Worm (Caenorhabditis elegans) whole organism, young adult: ENCODE data around the gene R11G10.4.

Experiments used
- B0261.1 ChIP-seq: sonication (generic microtip); optimal IDR thresholded peaks from 2 replicates; lab custom pipeline; 2016; ENCODE audit warnings: mild to moderate bottlenecking, missing genetic modification characterization, moderate library complexity, missing compliant biosample characterization
- F23B12.7 ChIP-seq: sonication (generic microtip); optimal IDR thresholded peaks from 2 replicates; lab custom pipeline; 2017; ENCODE audit warnings: missing genetic modification characterization, mild to moderate bottlenecking, missing compliant biosample characterization, antibody characterized with exemption, moderate library complexity; ENCODE audit not compliant: insufficient read depth
- F37B4.10 ChIP-seq: fragments of 200-800 bp; sonication (Bioruptor generic); IDR thresholded peaks from 2 replicates; pipeline ENCODE4 v1.3.6; 2022; ENCODE audit warnings: missing genetic modification characterization, missing compliant biosample characterization
- F49E8.2 ChIP-seq: sonication (generic microtip); optimal IDR thresholded peaks from 3 replicates; lab custom pipeline; 2017; ENCODE audit warnings: missing genetic modification characterization, mild to moderate bottlenecking, missing compliant biosample characterization, antibody characterized with exemption, moderate library complexity; ENCODE audit not compliant: insufficient read depth
- K12H6.12 ChIP-seq: fragments of 200-800 bp; sonication (Bioruptor generic); optimal IDR thresholded peaks from 2 replicates; lab custom pipeline; 2018; ENCODE audit warnings: mild to moderate bottlenecking, missing genetic modification characterization, missing compliant biosample characterization
- Y53F4B.3 ChIP-seq: fragments of 200-800 bp; sonication (Bioruptor generic); IDR thresholded peaks from 2 replicates; pipeline ENCODE4 v1.3.6; 2022; ENCODE audit warnings: missing genetic modification reagents, missing genetic modification characterization, missing compliant biosample characterization
- ama-1 ChIP-seq, 3 experiments: fragments of 150-350 bp in 1 of 3; sonication (generic microtip) in 2 of 3; optimal IDR thresholded peaks; 2 replicates each; lab custom pipeline; 2014 to 2018; ENCODE audit warnings: missing biosample characterization in 2 of 3, missing genetic modification characterization in 2 of 3, missing genetic modification reagents in 2 of 3
- aptf-2 ChIP-seq: fragments of 200-800 bp; sonication (Bioruptor generic); conservative IDR thresholded peaks from 2 replicates; pipeline ENCODE4 v1.3.6; 2022; ENCODE audit warnings: missing genetic modification reagents, missing genetic modification characterization, missing compliant biosample characterization
- aptf-3 ChIP-seq: fragments of 200-800 bp; sonication (Bioruptor generic); IDR thresholded peaks from 2 replicates; pipeline ENCODE4 v1.3.6; 2022; ENCODE audit warnings: missing genetic modification characterization, missing compliant biosample characterization
- attf-3 ChIP-seq: fragments of 200-800 bp; sonication (Bioruptor generic); conservative IDR thresholded peaks from 2 replicates; pipeline ENCODE4 v1.3.6; 2022; ENCODE audit warnings: missing genetic modification reagents, missing genetic modification characterization, missing compliant biosample characterization
- attf-5 ChIP-seq: fragments of 200-800 bp; sonication (Bioruptor generic); optimal IDR thresholded peaks from 2 replicates; lab custom pipeline; 2018; ENCODE audit warnings: mild to moderate bottlenecking, missing genetic modification characterization, missing compliant biosample characterization
- attf-6 ChIP-seq: fragments of 200-800 bp; sonication (Bioruptor generic); IDR thresholded peaks from 2 replicates; pipeline ENCODE4 v1.3.6; 2022; ENCODE audit warnings: missing genetic modification reagents, missing genetic modification characterization, missing compliant biosample characterization
- ccch-3 ChIP-seq: fragments of 200-800 bp; sonication (Bioruptor generic); optimal IDR thresholded peaks from 2 replicates; lab custom pipeline; 2018; ENCODE audit warnings: mild to moderate bottlenecking, missing genetic modification characterization, missing compliant biosample characterization
- cebp-1 ChIP-seq, 2 experiments: fragments of 200-800 bp in 1 of 2; sonication (Bioruptor generic) in 1 of 2; sonication (generic microtip) in 1 of 2; IDR thresholded peaks in 1 of 2; optimal IDR thresholded peaks in 1 of 2; 2 replicates each; pipeline versions ENCODE4 v1.3.6 to Lab custom; 2017 to 2022; ENCODE audit warnings: missing compliant biosample characterization in 2 of 2, missing genetic modification characterization in 2 of 2, mild to moderate bottlenecking in 1 of 2, missing genetic modification reagents in 1 of 2, moderate library complexity in 1 of 2
- die-1 ChIP-seq: sonication (generic microtip); optimal IDR thresholded peaks from 2 replicates; lab custom pipeline; 2016; ENCODE audit warnings: missing genotype, mild to moderate bottlenecking, missing genetic modification characterization, missing compliant biosample characterization
- dox-1 ChIP-seq: fragments of 200-800 bp; sonication (Bioruptor generic); IDR thresholded peaks from 2 replicates; pipeline ENCODE4 v1.3.6; 2022; ENCODE audit warnings: missing genetic modification reagents, missing genetic modification characterization, missing compliant biosample characterization
- dpff-1 ChIP-seq: sonication (generic microtip); optimal IDR thresholded peaks from 2 replicates; lab custom pipeline; 2017; ENCODE audit warnings: mild to moderate bottlenecking, missing genetic modification characterization, missing compliant biosample characterization
- dpl-1 ChIP-seq: fragments of 150-350 bp; optimal IDR thresholded peaks from 2 replicates; lab custom pipeline; 2014; ENCODE audit warnings: missing biosample characterization, missing genetic modification reagents, missing genetic modification characterization
- egrh-3 ChIP-seq: fragments of 200-800 bp; sonication (Bioruptor generic); IDR thresholded peaks from 2 replicates; pipeline ENCODE4 v1.3.6; 2022; ENCODE audit warnings: missing genetic modification reagents, missing genetic modification characterization, missing compliant biosample characterization
- ets-4 ChIP-seq: fragments of 200-800 bp; sonication (Bioruptor generic); optimal IDR thresholded peaks from 2 replicates; lab custom pipeline; 2018; ENCODE audit warnings: mild to moderate bottlenecking, missing genetic modification characterization, missing compliant biosample characterization
- hlh-12 ChIP-seq: sonication (generic microtip); optimal IDR thresholded peaks from 2 replicates; lab custom pipeline; 2016; ENCODE audit warnings: missing genetic modification characterization, missing compliant biosample characterization
- hmg-1.2 ChIP-seq: fragments of 200-800 bp; sonication (Bioruptor generic); IDR thresholded peaks from 2 replicates; pipeline ENCODE4 v1.3.6; 2022; ENCODE audit warnings: missing genetic modification reagents, missing genetic modification characterization, missing compliant biosample characterization
- hmg-20 ChIP-seq: fragments of 200-800 bp; sonication (Bioruptor generic); IDR thresholded peaks from 2 replicates; pipeline ENCODE4 v1.3.6; 2022; ENCODE audit warnings: missing genetic modification reagents, missing genetic modification characterization, missing compliant biosample characterization
- let-607 ChIP-seq, 2 experiments: fragments of 200-800 bp in 1 of 2; sonication (Bioruptor generic) in 1 of 2; sonication (generic microtip) in 1 of 2; optimal IDR thresholded peaks; 2 replicates each; lab custom pipeline; 2016 to 2018; ENCODE audit warnings: mild to moderate bottlenecking in 2 of 2, missing compliant biosample characterization in 2 of 2, missing genetic modification characterization in 2 of 2, moderate library complexity in 2 of 2, missing genotype in 1 of 2
- lin-26 ChIP-seq: fragments of 200-800 bp; sonication (Bioruptor generic); IDR thresholded peaks from 2 replicates; pipeline ENCODE4 v1.3.6; 2022; ENCODE audit warnings: missing genetic modification reagents, missing genetic modification characterization, missing compliant biosample characterization
- lin-40 ChIP-seq: sonication (generic microtip); optimal IDR thresholded peaks from 2 replicates; lab custom pipeline; 2016; ENCODE audit warnings: missing genetic modification characterization, mild to moderate bottlenecking, missing compliant biosample characterization, missing genotype, missing genetic modification reagents
- lsl-1 ChIP-seq: fragments of 200-800 bp; sonication (Bioruptor generic); optimal IDR thresholded peaks from 2 replicates; lab custom pipeline; 2018; ENCODE audit warnings: mild to moderate bottlenecking, missing genetic modification characterization, moderate library complexity, missing compliant biosample characterization
- madf-10 ChIP-seq: sonication (generic microtip); optimal IDR thresholded peaks from 2 replicates; lab custom pipeline; 2016; ENCODE audit warnings: mild to moderate bottlenecking, missing genetic modification characterization, missing compliant biosample characterization
- madf-3 ChIP-seq: fragments of 200-800 bp; sonication (Bioruptor generic); IDR thresholded peaks from 2 replicates; pipeline ENCODE4 v1.3.6; 2022; ENCODE audit warnings: missing genetic modification reagents, missing genetic modification characterization, missing compliant biosample characterization
- nfya-1 ChIP-seq: sonication (generic microtip); optimal IDR thresholded peaks from 2 replicates; lab custom pipeline; 2017; ENCODE audit warnings: antibody characterized with exemption, missing compliant biosample characterization, missing genetic modification characterization, borderline replicate concordance; ENCODE audit not compliant: insufficient read depth
- nhr-120 ChIP-seq: fragments of 200-800 bp; sonication (Bioruptor generic); IDR thresholded peaks from 2 replicates; pipeline ENCODE4 v1.3.6; 2022; ENCODE audit warnings: missing genetic modification characterization, missing compliant biosample characterization
- nhr-179 ChIP-seq: sonication (generic microtip); optimal IDR thresholded peaks from 2 replicates; lab custom pipeline; 2016; ENCODE audit warnings: mild to moderate bottlenecking, missing genetic modification characterization, missing compliant biosample characterization
- nhr-80 ChIP-seq: sonication (generic microtip); optimal IDR thresholded peaks from 2 replicates; lab custom pipeline; 2016; ENCODE audit warnings: missing genetic modification characterization, missing compliant biosample characterization
- pbrm-1 ChIP-seq: fragments of 200-800 bp; sonication (Bioruptor generic); IDR thresholded peaks from 2 replicates; pipeline ENCODE4 v1.3.6; 2022; ENCODE audit warnings: missing genetic modification reagents, missing genetic modification characterization, missing compliant biosample characterization
- rcor-1 ChIP-seq: fragments of 200-800 bp; sonication (Bioruptor generic); IDR thresholded peaks from 2 replicates; pipeline ENCODE4 v1.3.6; 2022; ENCODE audit warnings: missing genetic modification reagents, missing genetic modification characterization, missing compliant biosample characterization
- rec-8 ChIP-seq, 2 experiments: sonication (generic microtip); optimal IDR thresholded peaks; 2 replicates each; lab custom pipeline; 2016; ENCODE audit warnings: mild to moderate bottlenecking in 2 of 2, missing genetic modification characterization in 2 of 2, missing genetic modification reagents in 2 of 2, missing genotype in 2 of 2, missing biosample characterization in 1 of 2, missing compliant biosample characterization in 1 of 2, moderate library complexity in 1 of 2
- snpc-4 ChIP-seq, 5 experiments: fragments of 150-350 bp in 1 of 5; sonication (generic microtip) in 4 of 5; optimal IDR thresholded peaks; 2 replicates each; lab custom pipeline; 2014 to 2018; ENCODE audit warnings: missing genetic modification characterization in 5 of 5, missing biosample characterization in 3 of 5, antibody characterized with exemption in 2 of 5, mild to moderate bottlenecking in 2 of 5, missing compliant biosample characterization in 2 of 5, missing genotype in 2 of 5, moderate library complexity in 2 of 5, missing genetic modification reagents in 1 of 5
- tbp1 ChIP-seq: fragments of 200-800 bp; sonication (Bioruptor generic); optimal IDR thresholded peaks from 2 replicates; lab custom pipeline; 2018; ENCODE audit warnings: mild to moderate bottlenecking, missing genetic modification characterization, missing compliant biosample characterization
- tlf-1 ChIP-seq: fragments of 200-800 bp; sonication (Bioruptor generic); optimal IDR thresholded peaks from 2 replicates; lab custom pipeline; 2018; ENCODE audit warnings: mild to moderate bottlenecking, missing genetic modification characterization, missing compliant biosample characterization
- zfh-2 ChIP-seq: fragments of 200-800 bp; sonication (Bioruptor generic); conservative IDR thresholded peaks from 2 replicates; pipeline ENCODE4 v1.3.6; 2022; ENCODE audit warnings: missing genetic modification reagents, missing genetic modification characterization, missing compliant biosample characterization
- zim-3 ChIP-seq: sonication (generic microtip); optimal IDR thresholded peaks from 2 replicates; lab custom pipeline; 2017; ENCODE audit warnings: mild to moderate bottlenecking, missing genetic modification characterization, moderate library complexity, missing compliant biosample characterization
- ztf-28 ChIP-seq: fragments of 200-800 bp; sonication (Bioruptor generic); IDR thresholded peaks from 2 replicates; pipeline ENCODE4 v1.3.6; 2022; ENCODE audit warnings: missing genetic modification reagents, missing genetic modification characterization, missing compliant biosample characterization
- ztf-3 ChIP-seq: fragments of 200-800 bp; sonication (Bioruptor generic); optimal IDR thresholded peaks from 2 replicates; lab custom pipeline; 2018; ENCODE audit warnings: mild to moderate bottlenecking, missing genetic modification characterization, missing compliant biosample characterization
- ztf-6 ChIP-seq: fragments of 200-800 bp; sonication (Bioruptor generic); IDR thresholded peaks from 2 replicates; pipeline ENCODE4 v1.3.6; 2022; ENCODE audit warnings: missing genetic modification reagents, missing genetic modification characterization, missing compliant biosample characterization

Gene R11G10.4

ce11 chrV:13489830-13490229 is 16.6 kb upstream of the R11G10.4 start, which contains the start of gene T10G3.3:
TSS of gene T10G3.3 (minus strand) at chrV:13490199.
- TF ChIP-seq zfh-2 (no peak), ztf-6 (GFP tag; lab: Robert Waterston, UW) (no peak), dpff-1 (no peak), madf-3 (GFP tag; lab: Robert Waterston, UW) (no peak), ztf-3 (GFP tag; lab: Kevin White, UChicago) (no peak), madf-10 (tag; lab: Kevin White, UChicago) (no peak), egrh-3 (GFP tag; lab: Robert Waterston, UW) (no peak), zim-3 (tag; lab: Kevin White, UChicago) (no peak), attf-6 (GFP tag; lab: Robert Waterston, UW) (no peak), rcor-1 (GFP tag; lab: Robert Waterston, UW) (no peak), attf-5 (no peak), F37B4.10 (GFP tag; lab: Robert Waterston, UW) (no peak)

ce11 chrV:13497322-13497847 is 9.0 kb upstream of the R11G10.4 start, which contains the start of the genes eea-1 and gut-2:
TSS of gene eea-1 (minus strand) at chrV:13497372.
TSS of gene gut-2 (plus strand) at chrV:13497690.
- TF ChIP-seq dpl-1 (no peak), rec-8 (tag; optimal IDR thresholded peaks at IDR 0.05; lab: Kevin White, UChicago) (no peak), lin-26 (no peak), attf-5 (no peak), ztf-28 (no peak), K12H6.12 (tag; lab: Kevin White, UChicago) (peak; percentile 5), B0261.1 (tag; lab: Kevin White, UChicago) (no peak), F49E8.2 (tag; lab: Kevin White, UChicago) (no peak), snpc-4 (GFP tag; optimal IDR thresholded peaks at IDR 0.05; lab: Kevin White, UChicago) (no peak), snpc-4 (tag; optimal IDR thresholded peaks at IDR 0.05; lab: Kevin White, UChicago) (peak in 1 of 4 experiments; percentile 50), tlf-1 (GFP tag; lab: Kevin White, UChicago) (no peak), dox-1 (GFP tag; lab: Robert Waterston, UW) (peak; percentile 65; the same call in 1 of the 2 replicates), ets-4 (no peak), hlh-12 (tag; lab: Kevin White, UChicago) (no peak), hmg-1.2 (peak; percentile 29; the same call in 1 of the 2 replicates), hmg-20 (GFP tag; lab: Robert Waterston, UW) (no peak), tbp1 (GFP tag; lab: Kevin White, UChicago) (peak; percentile 7), ccch-3 (no peak), aptf-2 (GFP tag; lab: Robert Waterston, UW) (no peak), die-1 (tag; lab: Kevin White, UChicago) (no peak), nhr-179 (tag; lab: Kevin White, UChicago) (no peak), attf-3 (peak; percentile 98), pbrm-1 (no peak), egrh-3 (GFP tag; lab: Robert Waterston, UW) (no peak), nhr-120 (no peak), F23B12.7 (peak; percentile 32), aptf-3 (GFP tag; lab: Robert Waterston, UW) (no peak), lsl-1 (GFP tag; lab: Kevin White, UChicago) (peak; percentile 32), zim-3 (tag; lab: Kevin White, UChicago) (no peak), nfya-1 (tag; lab: Kevin White, UChicago) (no peak), ama-1 (optimal IDR thresholded peaks at IDR 0.05; lab: Kevin White, UChicago) (no peak), ama-1 (GFP tag; optimal IDR thresholded peaks at IDR 0.05; lab: Kevin White, UChicago) (no peak), lin-40 (tag; lab: Kevin White, UChicago) (peak; percentile 26), cebp-1 (GFP tag; IDR thresholded peaks at IDR 0.05; lab: Robert Waterston, UW) (no peak), cebp-1 (tag; optimal IDR thresholded peaks at IDR 0.05; lab: Kevin White, UChicago) (peak; percentile 7), let-607 (tag; optimal IDR thresholded peaks at IDR 0.05; lab: Kevin White, UChicago) (no peak), nhr-80 (tag; lab: Kevin White, UChicago) (no peak), Y53F4B.3 (GFP tag; lab: Robert Waterston, UW) (no peak)
